Worm (Caenorhabditis elegans): ENCODE data around the gene dnj-14.

Gene dnj-14

ce11 chrX:4711698-4712329 lies at the start of gene dnj-14, which contains the start of gene glit-1:
Gene dnj-14 (minus strand): TSS chrX:4711748.
Gene glit-1 (plus strand): TSS chrX:4712279.
- TF ChIP-seq unc-30 (tag; optimal IDR thresholded peaks at IDR 0.05) (no peak), lin-13 (GFP tag; optimal IDR thresholded peaks at IDR 0.05) (peak; percentile 80), C16A3.4 (tag; optimal IDR thresholded peaks at IDR 0.05) (peak; percentile 92), grh-1 (GFP tag; IDR thresholded peaks at IDR 0.05) (peak; percentile 73), nhr-20 (tag; optimal IDR thresholded peaks at IDR 0.05) (peak; percentile 91), aha-1 (tag; optimal IDR thresholded peaks at IDR 0.05) (peak; percentile 19), nhr-19 (GFP tag; conservative IDR thresholded peaks at IDR 0.05) (peak; percentile 87), tbx-2 (tag; optimal IDR thresholded peaks at IDR 0.05) (peak; percentile 90), fos-1 (tag; optimal IDR thresholded peaks at IDR 0.05) (peak; percentile 78), hlh-4 (tag; optimal IDR thresholded peaks at IDR 0.05) (no peak), skn-1 (tag; optimal IDR thresholded peaks at IDR 0.05) (peak; percentile 93), ceh-88 (GFP tag; IDR thresholded peaks at IDR 0.05) (peak; percentile 62; the same call in 1 of the 2 replicates), ceh-90 (tag; optimal IDR thresholded peaks at IDR 0.05) (no peak), nhr-85 (tag) (peak; percentile 93), pag-3 (tag; optimal IDR thresholded peaks at IDR 0.05; ENCODE audit: borderline replicate concordance, insufficient read depth) (no peak), alr-1 (tag; optimal IDR thresholded peaks at IDR 0.05; ENCODE audit: borderline replicate concordance) (no peak), lir-3 (tag; optimal IDR thresholded peaks at IDR 0.05; ENCODE audit: poor library complexity) (peak; percentile 68), zag-1 (tag; optimal IDR thresholded peaks at IDR 0.05) (no peak), nhr-11 (tag; optimal IDR thresholded peaks at IDR 0.05) (peak; percentile 6), hlh-17 (GFP tag; optimal IDR thresholded peaks at IDR 0.05; ENCODE audit: borderline replicate concordance) (no peak), snu-23 (GFP tag; optimal IDR thresholded peaks at IDR 0.05) (peak; percentile 95), elt-3 (tag; optimal IDR thresholded peaks at IDR 0.05) (peak in 3 of 6 experiments; percentile 52 to 86 (median 66)), nhr-76 (tag; optimal IDR thresholded peaks at IDR 0.05) (no peak), mef-2 (tag; optimal IDR thresholded peaks at IDR 0.05) (peak; percentile 31), C04F5.9 (tag; optimal IDR thresholded peaks at IDR 0.05) (peak; percentile 25), ztf-11 (tag; optimal IDR thresholded peaks at IDR 0.05) (peak in 1 of 2 experiments; percentile 70), pqm-1 (tag; optimal IDR thresholded peaks at IDR 0.05) (no peak), C34B4.2 (tag; optimal IDR thresholded peaks at IDR 0.05) (no peak), fkh-10 (GFP tag; optimal IDR thresholded peaks at IDR 0.05) (peak; percentile 62), nhr-47 (tag; optimal IDR thresholded peaks at IDR 0.05) (peak; percentile 87), mep-1 (tag; optimal IDR thresholded peaks at IDR 0.05) (peak; percentile 91), snpc-4 (tag; optimal IDR thresholded peaks at IDR 0.05) (peak; percentile 38), ceh-8 (GFP tag; optimal IDR thresholded peaks at IDR 0.05) (peak; percentile 9), egl-27 (tag; optimal IDR thresholded peaks at IDR 0.05) (peak in 1 of 2 experiments; percentile 4), nhr-77 (tag; optimal IDR thresholded peaks at IDR 0.05) (peak; percentile 93), ama-1 (optimal IDR thresholded peaks at IDR 0.05) (no peak), rnt-1 (tag; optimal IDR thresholded peaks at IDR 0.05) (peak; percentile 89), pax-3 (tag; optimal IDR thresholded peaks at IDR 0.05) (peak; percentile 71), mab-9 (GFP tag; IDR thresholded peaks at IDR 0.05) (peak; percentile 74), unc-98 (GFP tag; IDR thresholded peaks at IDR 0.05) (no peak; the same call in 1 of the 2 replicates), zip-4 (GFP tag; optimal IDR thresholded peaks at IDR 0.05) (peak; percentile 21), aly-2 (tag; optimal IDR thresholded peaks at IDR 0.05) (peak; percentile 19), lin-39 (tag; optimal IDR thresholded peaks at IDR 0.05) (peak; percentile 14), fkh-8 (tag; optimal IDR thresholded peaks at IDR 0.05) (peak; percentile 88), ceh-82 (tag; optimal IDR thresholded peaks at IDR 0.05) (peak; percentile 78 to 96 (median 80)), blmp-1 (tag; optimal IDR thresholded peaks at IDR 0.05) (peak; percentile 79), ces-1 (GFP tag; optimal IDR thresholded peaks at IDR 0.05) (no peak), nhr-71 (tag; optimal IDR thresholded peaks at IDR 0.05) (peak; percentile 92), mdl-1 (tag; optimal IDR thresholded peaks at IDR 0.05) (peak in 1 of 2 experiments; percentile 88), unc-130 (tag; optimal IDR thresholded peaks at IDR 0.05) (peak; percentile 71), swsn-7 (tag; optimal IDR thresholded peaks at IDR 0.05) (peak; percentile 89)
